Worm (Caenorhabditis elegans) whole organism, late embryonic: Measurements from ENCODE around the gene scl-12.

ENCODE experiments used
- ama-1 ChIP-seq: fragments of 150-350 bp; optimal IDR thresholded peaks from 2 replicates; lab custom pipeline; 2014
- ceh-48 ChIP-seq: sonication (generic microtip); optimal IDR thresholded peaks from 2 replicates; lab custom pipeline; 2016; ENCODE audit warnings: missing genetic modification characterization, inconsistent platforms, missing compliant biosample characterization
- elt-2 ChIP-seq: sonication (generic microtip); optimal IDR thresholded peaks from 2 replicates; lab custom pipeline; 2016; ENCODE audit warnings: missing genetic modification reagents, missing genetic modification characterization, missing compliant biosample characterization
- fkh-10 ChIP-seq: fragments of 150-350 bp; optimal IDR thresholded peaks from 2 replicates; lab custom pipeline; 2014; ENCODE audit warnings: missing biosample characterization, missing genetic modification reagents, missing genetic modification characterization
- hlh-30 ChIP-seq: sonication (generic microtip); optimal IDR thresholded peaks from 2 replicates; lab custom pipeline; 2017; ENCODE audit warnings: antibody characterized with exemption, missing genetic modification characterization, missing compliant biosample characterization; ENCODE audit not compliant: insufficient read depth
- nhr-11 ChIP-seq: fragments of 150-350 bp; optimal IDR thresholded peaks from 2 replicates; lab custom pipeline; 2014; ENCODE audit warnings: missing biosample characterization, missing genetic modification characterization
- pha-4 ChIP-seq: fragments of 150-350 bp; optimal IDR thresholded peaks from 2 replicates; lab custom pipeline; 2018; ENCODE audit warnings: missing biosample characterization, missing genetic modification reagents, missing genetic modification characterization
- pqm-1 ChIP-seq: sonication (generic microtip); optimal IDR thresholded peaks from 2 replicates; lab custom pipeline; 2016; ENCODE audit warnings: missing genetic modification characterization, missing compliant biosample characterization

ce11 chrV:3825190-3825589 lies 12.8 kb downstream of the scl-12 start:
- TF ChIP-seq pha-4 (tag; lab: Kevin White, UChicago): no peak
- no peak for TF ChIP-seq pqm-1 (tag; lab: Kevin White, UChicago)
- no peak for TF ChIP-seq fkh-10 (GFP tag; lab: Kevin White, UChicago)
- TF ChIP-seq nhr-11 (tag; lab: Kevin White, UChicago): no peak
- no peak for TF ChIP-seq ceh-48 (tag; lab: Kevin White, UChicago)
- TF ChIP-seq elt-2 (tag; lab: Kevin White, UChicago): no peak
- TF ChIP-seq ama-1: no peak
- TF ChIP-seq hlh-30 (tag; lab: Kevin White, UChicago): no peak
